Fruit fly (Drosophila melanogaster): ENCODE data around the gene CG13308.
A peak's percentile ranks its signal among the peaks of the same experiment; 100 is the strongest.

The CG13308 gene

dm6 chr3L:8824403-8825029 is 16.2 kb downstream of the CG13308 start:
- TF ChIP-seq CG17801 (GFP tag; optimal IDR thresholded peaks at IDR 0.05; ENCODE audit: partially characterized antibody): no peak

- TF ChIP-seq CG17801 (GFP tag; optimal IDR thresholded peaks at IDR 0.05; ENCODE audit: partially characterized antibody): no peak
Observed at dm6 chr3L:8825030-8825407, 16.7 kb downstream of the CG13308 start.

dm6 chr3L:8825560-8825959 is 17.2 kb downstream of the CG13308 start:
- no peak for TF ChIP-seq CG17801 (GFP tag; optimal IDR thresholded peaks at IDR 0.05; ENCODE audit: partially characterized antibody)

dm6 chr3L:8826038-8826437 is 17.7 kb downstream of the CG13308 start:
- no peak for TF ChIP-seq CG17801 (GFP tag; optimal IDR thresholded peaks at IDR 0.05; ENCODE audit: partially characterized antibody)

dm6 chr3L:8827133-8827867 is 19.0 kb downstream of the CG13308 start, which contains the start of gene dally:
Gene dally, plus strand, starts transcription at chr3L:8827505.
- peak; percentile 37 for TF ChIP-seq CG17801 (GFP tag; optimal IDR thresholded peaks at IDR 0.05; ENCODE audit: partially characterized antibody)

dm6 chr3L:8827868-8828159 is 19.5 kb downstream of the CG13308 start:
- no peak for TF ChIP-seq CG17801 (GFP tag; optimal IDR thresholded peaks at IDR 0.05; ENCODE audit: partially characterized antibody)

dm6 chr3L:8829572-8829971 is 21.2 kb downstream of the CG13308 start:
- no peak for TF ChIP-seq CG17801 (GFP tag; optimal IDR thresholded peaks at IDR 0.05; ENCODE audit: partially characterized antibody)

- no peak for TF ChIP-seq CG17801 (GFP tag; optimal IDR thresholded peaks at IDR 0.05; ENCODE audit: partially characterized antibody)
Observed at dm6 chr3L:8830017-8830702, 21.8 kb downstream of the CG13308 start.

dm6 chr3L:8830954-8831353 is 22.6 kb downstream of the CG13308 start:
- no peak for TF ChIP-seq CG17801 (GFP tag; optimal IDR thresholded peaks at IDR 0.05; ENCODE audit: partially characterized antibody)

dm6 chr3L:8832737-8833466 is 24.6 kb downstream of the CG13308 start:
- TF ChIP-seq CG17801 (GFP tag; optimal IDR thresholded peaks at IDR 0.05; ENCODE audit: partially characterized antibody): no peak

- TF ChIP-seq CG17801 (GFP tag; optimal IDR thresholded peaks at IDR 0.05; ENCODE audit: partially characterized antibody): no peak
Observed at dm6 chr3L:8833467-8833802, 25.1 kb downstream of the CG13308 start.

- TF ChIP-seq CG17801 (GFP tag; optimal IDR thresholded peaks at IDR 0.05; ENCODE audit: partially characterized antibody): no peak
Observed at dm6 chr3L:8834486-8834885, 26.1 kb downstream of the CG13308 start.

dm6 chr3L:8834886-8835285 is 26.5 kb downstream of the CG13308 start:
- no peak for TF ChIP-seq CG17801 (GFP tag; optimal IDR thresholded peaks at IDR 0.05; ENCODE audit: partially characterized antibody)

- TF ChIP-seq CG17801 (GFP tag; optimal IDR thresholded peaks at IDR 0.05; ENCODE audit: partially characterized antibody): no peak
Observed at dm6 chr3L:8835441-8835840, 27.1 kb downstream of the CG13308 start.

- no peak for TF ChIP-seq CG17801 (GFP tag; optimal IDR thresholded peaks at IDR 0.05; ENCODE audit: partially characterized antibody)
Observed at dm6 chr3L:8836162-8836561, 27.8 kb downstream of the CG13308 start, which contains the start of gene CG32026. Gene CG32026, plus strand, starts transcription at chr3L:8836462.

dm6 chr3L:8839130-8839529 is 30.8 kb downstream of the CG13308 start:
- no peak for TF ChIP-seq CG17801 (GFP tag; optimal IDR thresholded peaks at IDR 0.05; ENCODE audit: partially characterized antibody)

Measured in ovary, adult (tissue).